Worm (Caenorhabditis elegans) whole organism, young adult: ENCODE results near the gene glb-22.

Experiments used
- Y53G8AR.9 ChIP-seq: fragments of 200-800 bp; sonication (Bioruptor generic); conservative IDR thresholded peaks from 2 replicates; pipeline ENCODE4 v1.3.6; 2022; ENCODE audit warnings: missing genetic modification reagents, missing genetic modification characterization, missing compliant biosample characterization
- atf-7 ChIP-seq: sonication (generic microtip); optimal IDR thresholded peaks from 2 replicates; lab custom pipeline; 2017; ENCODE audit warnings: mild to moderate bottlenecking, missing genetic modification characterization, missing compliant biosample characterization
- athp-1 ChIP-seq: sonication (generic microtip); optimal IDR thresholded peaks from 2 replicates; lab custom pipeline; 2017; ENCODE audit warnings: mild to moderate bottlenecking, missing genetic modification characterization, missing compliant biosample characterization
- attf-3 ChIP-seq: fragments of 200-800 bp; sonication (Bioruptor generic); conservative IDR thresholded peaks from 2 replicates; pipeline ENCODE4 v1.3.6; 2022; ENCODE audit warnings: missing genetic modification reagents, missing genetic modification characterization, missing compliant biosample characterization
- ceh-27 ChIP-seq: fragments of 200-800 bp; sonication (Bioruptor generic); optimal IDR thresholded peaks from 2 replicates; lab custom pipeline; 2018; ENCODE audit warnings: mild to moderate bottlenecking, missing genetic modification characterization, moderate library complexity, missing compliant biosample characterization
- ceh-40 ChIP-seq: fragments of 200-800 bp; sonication (Bioruptor generic); IDR thresholded peaks from 2 replicates; pipeline ENCODE4 v1.3.6; 2022; ENCODE audit warnings: missing genetic modification characterization, missing compliant biosample characterization
- egl-44 ChIP-seq: fragments of 200-800 bp; sonication (Bioruptor generic); IDR thresholded peaks from 2 replicates; pipeline ENCODE4 v1.3.6; 2022; ENCODE audit warnings: missing genetic modification reagents, missing genetic modification characterization, missing compliant biosample characterization
- let-526 ChIP-seq: fragments of 200-800 bp; sonication (Bioruptor generic); IDR thresholded peaks from 2 replicates; pipeline ENCODE4 v1.3.6; 2022; ENCODE audit warnings: missing genetic modification reagents, missing genetic modification characterization, missing compliant biosample characterization
- lin-26 ChIP-seq: fragments of 200-800 bp; sonication (Bioruptor generic); IDR thresholded peaks from 2 replicates; pipeline ENCODE4 v1.3.6; 2022; ENCODE audit warnings: missing genetic modification reagents, missing genetic modification characterization, missing compliant biosample characterization
- rcor-1 ChIP-seq: fragments of 200-800 bp; sonication (Bioruptor generic); IDR thresholded peaks from 2 replicates; pipeline ENCODE4 v1.3.6; 2022; ENCODE audit warnings: missing genetic modification reagents, missing genetic modification characterization, missing compliant biosample characterization
- snpc-4 ChIP-seq, 5 experiments: fragments of 150-350 bp in 1 of 5; sonication (generic microtip) in 4 of 5; optimal IDR thresholded peaks; 2 replicates each; lab custom pipeline; 2014 to 2018; ENCODE audit warnings: missing genetic modification characterization in 5 of 5, missing biosample characterization in 3 of 5, antibody characterized with exemption in 2 of 5, mild to moderate bottlenecking in 2 of 5, missing compliant biosample characterization in 2 of 5, missing genotype in 2 of 5, moderate library complexity in 2 of 5, missing genetic modification reagents in 1 of 5
- tbx-9 ChIP-seq: sonication (generic microtip); optimal IDR thresholded peaks from 2 replicates; lab custom pipeline; 2016; ENCODE audit warnings: borderline replicate concordance, missing genetic modification characterization, inconsistent platforms, missing compliant biosample characterization
- unc-130 ChIP-seq: sonication (generic microtip); optimal IDR thresholded peaks from 2 replicates; lab custom pipeline; 2016; ENCODE audit warnings: missing genetic modification reagents, missing genetic modification characterization, missing compliant biosample characterization
- ztf-26 ChIP-seq: sonication (generic microtip); optimal IDR thresholded peaks from 2 replicates; lab custom pipeline; 2017; ENCODE audit warnings: missing genetic modification characterization, missing compliant biosample characterization

DNA sequence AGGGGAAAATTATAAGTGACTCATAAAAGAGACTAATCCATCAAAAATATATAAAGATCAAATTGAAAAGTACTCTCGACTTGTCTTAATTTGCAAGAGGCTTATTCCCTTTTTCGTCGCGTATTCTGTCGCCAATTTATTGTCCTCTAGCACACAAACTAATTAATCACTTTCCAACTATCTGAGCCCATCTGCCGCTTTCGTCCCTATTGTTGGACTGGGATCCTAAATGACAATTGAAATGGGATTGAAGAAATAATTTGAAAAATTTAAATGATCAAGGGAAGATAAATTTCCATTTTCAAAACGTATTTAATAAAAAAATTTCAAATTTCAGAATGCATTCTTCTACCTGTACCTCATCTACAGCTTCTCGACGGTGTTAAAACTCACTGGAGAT lies 50.6 kb downstream of the glb-22 start:
- no peak for TF ChIP-seq unc-130 (GFP tag; lab: Kevin White, UChicago)
- TF ChIP-seq snpc-4 (GFP tag; optimal IDR thresholded peaks at IDR 0.05; lab: Kevin White, UChicago), result no peak
- TF ChIP-seq snpc-4 (tag; optimal IDR thresholded peaks at IDR 0.05; lab: Kevin White, UChicago), result no peak
- TF ChIP-seq Y53G8AR.9, result no peak
- TF ChIP-seq let-526 (GFP tag; lab: Robert Waterston, UW), result no peak
- no peak for TF ChIP-seq rcor-1 (GFP tag; lab: Robert Waterston, UW)
- no peak for TF ChIP-seq atf-7 (tag; lab: Kevin White, UChicago)
- TF ChIP-seq tbx-9 (tag; lab: Kevin White, UChicago), result no peak
- no peak for TF ChIP-seq attf-3
- TF ChIP-seq ztf-26, result no peak
- no peak for TF ChIP-seq ceh-27
- TF ChIP-seq lin-26 (GFP tag; lab: Robert Waterston, UW), result no peak
- TF ChIP-seq egl-44, result no peak
- TF ChIP-seq ceh-40 (GFP tag; lab: Robert Waterston, UW), result no peak
- TF ChIP-seq athp-1 (tag; lab: Kevin White, UChicago), result no peak
